Worm (Caenorhabditis elegans) whole organism, L4 larva: ENCODE data around the gene taf-3.
A peak's percentile ranks its signal among the peaks of the same experiment; 100 is the strongest.

Source experiments
- T26A8.4 ChIP-seq: fragments of 200-800 bp; sonication (Bioruptor generic); IDR thresholded peaks from 2 replicates; pipeline ENCODE4 v1.3.6; 2022; ENCODE audit warnings: missing genetic modification characterization, missing compliant biosample characterization
- Y105C5A.15 ChIP-seq: fragments of 200-800 bp; sonication (Bioruptor generic); IDR thresholded peaks from 2 replicates; pipeline ENCODE4 v1.3.6; 2022; ENCODE audit warnings: missing genetic modification characterization, missing compliant biosample characterization
- arid-1 ChIP-seq: fragments of 200-800 bp; sonication (Bioruptor generic); conservative IDR thresholded peaks from 2 replicates; pipeline ENCODE4 v1.3.6; 2022; ENCODE audit warnings: missing genetic modification reagents, missing genetic modification characterization, missing compliant biosample characterization
- ceh-28 ChIP-seq: fragments of 150-350 bp; optimal IDR thresholded peaks from 2 replicates; lab custom pipeline; 2014; ENCODE audit warnings: missing biosample characterization, missing genetic modification reagents, missing genetic modification characterization
- ceh-32 ChIP-seq: sonication (generic microtip); optimal IDR thresholded peaks from 2 replicates; lab custom pipeline; 2016; ENCODE audit warnings: mild to moderate bottlenecking, missing genetic modification characterization, missing compliant biosample characterization; ENCODE audit not compliant: poor library complexity
- ceh-44 ChIP-seq: fragments of 200-800 bp; sonication (Bioruptor generic); IDR thresholded peaks from 2 replicates; pipeline ENCODE4 v1.3.6; 2022; ENCODE audit warnings: missing genetic modification reagents, missing genetic modification characterization, missing compliant biosample characterization
- daf-16 ChIP-seq, 3 experiments: sonication (generic microtip); optimal IDR thresholded peaks; 2 replicates each; lab custom pipeline; 2016 to 2017; ENCODE audit warnings: missing genetic modification characterization in 3 of 3, missing genetic modification reagents in 3 of 3, mild to moderate bottlenecking in 2 of 3, missing compliant biosample characterization in 2 of 3, missing biosample characterization in 1 of 3, moderate library complexity in 1 of 3
- daf-8 ChIP-seq: fragments of 200-800 bp; sonication (Bioruptor generic); IDR thresholded peaks from 2 replicates; pipeline ENCODE4 v1.3.6; 2022; ENCODE audit warnings: missing genetic modification characterization, missing compliant biosample characterization
- dmd-9 ChIP-seq: fragments of 200-800 bp; sonication (Bioruptor generic); IDR thresholded peaks from 2 replicates; pipeline ENCODE4 v1.3.6; 2022; ENCODE audit warnings: missing genetic modification reagents, missing genetic modification characterization, missing compliant biosample characterization
- dpl-1 ChIP-seq: fragments of 150-350 bp; optimal IDR thresholded peaks from 2 replicates; lab custom pipeline; 2014; ENCODE audit warnings: missing biosample characterization, missing genetic modification reagents, missing genetic modification characterization
- hlh-11 ChIP-seq: fragments of 200-800 bp; sonication (Bioruptor generic); optimal IDR thresholded peaks from 2 replicates; lab custom pipeline; 2018; ENCODE audit warnings: mild to moderate bottlenecking, missing genetic modification characterization, missing compliant biosample characterization
- lin-1 ChIP-seq: fragments of 200-800 bp; sonication (Bioruptor generic); IDR thresholded peaks from 2 replicates; pipeline ENCODE4 v1.3.6; 2022; ENCODE audit warnings: missing genetic modification reagents, missing genetic modification characterization, missing compliant biosample characterization
- lin-13 ChIP-seq: fragments of 150-350 bp; optimal IDR thresholded peaks from 2 replicates; lab custom pipeline; 2014; ENCODE audit warnings: missing biosample characterization, missing genetic modification reagents, missing genetic modification characterization
- lin-39 ChIP-seq: fragments of 150-350 bp; optimal IDR thresholded peaks from 2 replicates; lab custom pipeline; 2014; ENCODE audit warnings: missing biosample characterization, missing genetic modification reagents, missing genetic modification characterization
- madf-5 ChIP-seq, 2 experiments: fragments of 200-800 bp; sonication (Bioruptor generic); IDR thresholded peaks; 2 replicates each; pipeline ENCODE4 v1.3.6; 2022; ENCODE audit warnings: missing compliant biosample characterization in 2 of 2, missing genetic modification characterization in 2 of 2
- mes-2 ChIP-seq: sonication (generic microtip); optimal IDR thresholded peaks from 2 replicates; lab custom pipeline; 2016; ENCODE audit warnings: missing genotype, mild to moderate bottlenecking, missing genetic modification characterization, missing compliant biosample characterization; ENCODE audit not compliant: poor library complexity, severe bottlenecking
- mxl-2 ChIP-seq: fragments of 200-800 bp; sonication (Bioruptor generic); conservative IDR thresholded peaks from 2 replicates; pipeline ENCODE4 v1.3.6; 2022; ENCODE audit warnings: missing genetic modification reagents, missing genetic modification characterization, missing compliant biosample characterization
- nhr-10 ChIP-seq: fragments of 150-350 bp; optimal IDR thresholded peaks from 2 replicates; lab custom pipeline; 2014; ENCODE audit warnings: missing biosample characterization, missing genetic modification characterization
- nhr-237 ChIP-seq: sonication (generic microtip); optimal IDR thresholded peaks from 2 replicates; lab custom pipeline; 2017; ENCODE audit warnings: missing biosample characterization, missing genetic modification characterization
- nhr-28 ChIP-seq: fragments of 150-350 bp; optimal IDR thresholded peaks from 2 replicates; lab custom pipeline; 2014; ENCODE audit warnings: missing biosample characterization, missing genetic modification characterization
- nhr-42 ChIP-seq: fragments of 200-800 bp; sonication (Bioruptor generic); IDR thresholded peaks from 2 replicates; pipeline ENCODE4 v1.3.6; 2022; ENCODE audit warnings: missing genetic modification characterization, missing compliant biosample characterization
- nhr-6 ChIP-seq: fragments of 150-350 bp; optimal IDR thresholded peaks from 2 replicates; lab custom pipeline; 2014; ENCODE audit warnings: missing biosample characterization, missing genetic modification characterization
- nhr-76 ChIP-seq: fragments of 150-350 bp; optimal IDR thresholded peaks from 2 replicates; lab custom pipeline; 2014; ENCODE audit warnings: missing biosample characterization, missing genetic modification characterization
- pqm-1 ChIP-seq: sonication (generic microtip); optimal IDR thresholded peaks from 2 replicates; lab custom pipeline; 2017; ENCODE audit warnings: missing biosample characterization, missing genetic modification characterization
- rbr-2 ChIP-seq: sonication (generic microtip); optimal IDR thresholded peaks from 2 replicates; lab custom pipeline; 2016; ENCODE audit warnings: missing genotype, missing genetic modification characterization, missing compliant biosample characterization
- set-16 ChIP-seq: fragments of 200-800 bp; sonication (Bioruptor generic); IDR thresholded peaks from 2 replicates; pipeline ENCODE4 v1.3.6; 2022; ENCODE audit warnings: missing genetic modification reagents, missing genetic modification characterization, missing compliant biosample characterization
- tra-1 ChIP-seq: fragments of 200-800 bp; sonication (Bioruptor generic); IDR thresholded peaks from 2 replicates; pipeline ENCODE4 v1.3.6; 2022; ENCODE audit warnings: missing genetic modification reagents, missing genetic modification characterization, missing compliant biosample characterization
- unc-62 ChIP-seq, 3 experiments: fragments of 150-350 bp in 1 of 3; sonication (generic microtip); optimal IDR thresholded peaks in 2 of 3; peaks in 1 of 3; 1 replicate in 1 of 3; 2 replicates in 2 of 3; lab custom pipeline; 2014 to 2017; ENCODE audit warnings: missing biosample characterization in 3 of 3, missing genetic modification characterization in 3 of 3, missing genetic modification reagents in 3 of 3, missing genotype in 1 of 3
- zag-1 ChIP-seq: fragments of 150-350 bp; optimal IDR thresholded peaks from 2 replicates; lab custom pipeline; 2014; ENCODE audit warnings: missing biosample characterization, missing genetic modification characterization
- zfp-3 ChIP-seq: fragments of 200-800 bp; sonication (Bioruptor generic); conservative IDR thresholded peaks from 2 replicates; pipeline ENCODE4 v1.3.6; 2022; ENCODE audit warnings: missing genetic modification reagents, missing genetic modification characterization, missing compliant biosample characterization

Gene taf-3

DNA sequence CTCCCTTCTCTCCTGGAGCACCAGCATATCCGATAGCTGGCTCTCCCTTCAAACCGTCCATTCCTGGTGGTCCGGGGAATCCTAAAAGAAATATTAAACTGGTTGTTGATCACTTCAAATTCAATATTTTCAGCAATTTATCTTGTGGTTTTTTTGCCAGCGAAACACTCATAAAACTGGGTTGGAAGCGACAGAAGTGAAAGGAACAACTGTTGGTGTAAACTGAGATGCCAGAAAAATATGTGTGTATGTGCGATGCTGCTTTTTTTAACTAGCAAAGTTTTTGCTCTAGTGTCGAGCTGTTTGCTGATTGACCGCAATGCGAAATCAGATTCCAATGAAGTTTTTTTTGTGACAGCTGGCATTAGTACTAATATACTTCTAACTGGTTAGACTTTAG, 55.0 kb downstream of the taf-3 start:
- no peak for TF ChIP-seq nhr-76 (tag; lab: Kevin White, UChicago)
- no peak for TF ChIP-seq zag-1 (tag; lab: Kevin White, UChicago)

DNA sequence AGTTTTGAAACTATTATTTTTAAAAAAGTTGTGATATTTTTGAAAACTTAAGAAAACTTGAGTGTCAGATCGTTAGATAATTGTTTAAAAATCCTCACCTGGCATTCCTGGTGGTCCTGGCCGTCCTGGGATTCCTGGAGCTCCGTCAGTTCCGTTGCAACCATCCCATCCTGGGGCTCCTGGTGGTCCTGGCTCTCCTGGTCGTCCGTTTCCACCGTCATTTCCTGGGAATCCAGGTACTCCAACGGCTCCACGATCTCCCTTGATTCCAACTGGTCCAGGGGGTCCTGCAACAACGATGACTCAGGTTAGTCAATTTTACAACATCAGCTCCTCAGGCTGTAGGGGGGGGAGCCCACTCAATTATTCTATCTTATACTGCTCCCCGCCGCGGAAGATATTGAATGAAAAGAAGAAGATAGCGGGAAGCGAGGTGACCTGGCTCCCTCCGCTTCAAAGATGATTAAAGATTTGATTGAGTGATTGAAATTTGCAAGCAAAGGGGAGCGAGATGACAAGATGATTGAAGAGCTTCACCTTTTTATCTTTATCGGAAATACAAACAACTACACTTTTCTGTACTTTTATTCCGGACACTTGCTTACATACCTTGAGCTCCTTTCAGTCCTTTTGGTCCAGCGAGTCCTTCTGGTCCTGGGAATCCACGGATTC, 55.6 kb downstream of the taf-3 start:
- no peak for TF ChIP-seq mxl-2 (GFP tag; lab: Robert Waterston, UW)
- 0 out of 2 replicates have a peak, but pooled peaks have one; percentile 26 for TF ChIP-seq Y105C5A.15 (GFP tag; lab: Robert Waterston, UW)
- peak; percentile 75 for TF ChIP-seq set-16 (GFP tag; lab: Robert Waterston, UW)
- TF ChIP-seq, all 104 proteins: peak for 2

DNA sequence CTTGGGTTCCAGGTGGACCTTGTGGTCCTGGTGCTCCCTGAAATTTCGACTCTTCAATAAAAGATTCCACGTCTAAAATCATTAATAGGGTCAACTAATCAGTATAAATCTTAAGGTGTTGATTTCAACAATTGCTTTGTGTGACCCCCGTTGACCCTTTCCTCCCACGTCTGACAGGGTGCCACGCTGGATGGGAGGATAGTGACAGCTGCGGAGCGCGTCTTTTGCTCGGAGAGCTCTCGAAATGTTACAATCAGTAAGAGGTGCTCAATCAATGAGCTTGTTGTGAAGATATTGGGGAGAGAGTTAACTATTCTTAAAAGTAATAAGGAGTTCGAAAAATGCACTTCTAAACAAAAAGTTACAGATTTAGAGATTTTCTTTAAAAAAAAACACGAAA, 56.1 kb downstream of the taf-3 start:
- TF ChIP-seq unc-62 (GFP tag; optimal IDR thresholded peaks at IDR 0.05 in 1 of 2; lab: Kevin White, UChicago): peak in 1 of 2 experiments; percentile 65
- no peak for TF ChIP-seq unc-62 (tag; optimal IDR thresholded peaks at IDR 0.05; lab: Kevin White, UChicago)
- no peak for TF ChIP-seq madf-5 (GFP tag; IDR thresholded peaks at IDR 0.05; lab: Robert Waterston, UW)
- TF ChIP-seq, all 104 proteins: peak for 1

DNA sequence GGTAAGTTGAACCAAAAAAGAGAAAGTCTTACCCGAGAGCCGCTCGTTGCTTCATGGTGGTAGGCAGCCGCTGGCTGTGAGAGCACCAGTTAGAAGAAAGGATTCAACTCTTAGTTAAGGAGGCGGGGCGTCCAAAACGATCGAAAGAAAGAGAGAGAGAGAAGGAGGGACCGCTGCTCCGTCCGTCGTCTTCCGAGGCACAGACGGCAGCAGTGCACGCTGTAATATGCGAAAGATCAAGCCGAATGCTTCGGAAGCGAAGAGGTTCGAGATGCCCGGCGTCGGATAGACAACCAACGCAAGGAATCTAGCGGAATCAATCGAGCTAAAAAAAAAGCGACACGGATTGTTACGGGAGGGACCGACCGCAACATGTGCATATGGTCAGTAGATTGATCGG, 57.0 kb downstream of the taf-3 start, which contains the start of gene let-2:
TSS of gene let-2 (minus strand) at position 68 of the 400 bp plus-strand sequence.
- no peak for TF ChIP-seq pqm-1 (tag; lab: Kevin White, UChicago)
- no peak for TF ChIP-seq ceh-28 (tag; lab: Kevin White, UChicago)
- TF ChIP-seq rbr-2 (tag; lab: Kevin White, UChicago): no peak
- no peak for TF ChIP-seq nhr-28 (tag; lab: Kevin White, UChicago)
- TF ChIP-seq nhr-237: no peak
- TF ChIP-seq hlh-11 (tag; lab: Kevin White, UChicago): peak; percentile 37
- peak; percentile 67 for TF ChIP-seq set-16 (GFP tag; lab: Robert Waterston, UW)
- no peak for TF ChIP-seq nhr-76 (tag; lab: Kevin White, UChicago)
- TF ChIP-seq nhr-42 (GFP tag; lab: Robert Waterston, UW): no peak
- TF ChIP-seq tra-1 (GFP tag; lab: Robert Waterston, UW): 0 out of 2 replicates have a peak, but pooled peaks have one; percentile 16

DNA sequence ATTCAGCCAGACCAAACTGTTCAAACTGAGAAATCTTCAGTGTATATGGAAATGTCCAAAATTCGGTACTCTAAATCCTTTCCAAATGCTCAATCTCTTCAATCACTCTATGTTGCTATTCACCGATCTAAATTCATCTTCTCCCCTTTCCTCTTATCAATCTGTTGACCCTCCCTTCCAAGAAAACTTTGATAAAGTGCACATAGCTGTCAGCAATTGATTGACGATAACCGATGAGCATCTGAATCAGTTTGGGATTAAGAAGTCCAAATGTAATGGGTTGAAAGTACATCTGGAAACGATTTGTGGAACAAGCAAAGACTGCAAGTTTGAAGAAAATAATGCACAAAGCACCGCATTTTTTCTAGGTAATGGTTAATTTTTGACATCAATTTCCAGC, 57.7 kb downstream of the taf-3 start:
- TF ChIP-seq dmd-9 (GFP tag; lab: Robert Waterston, UW) (no peak), ceh-44 (GFP tag; lab: Robert Waterston, UW) (no peak), zfp-3 (GFP tag; lab: Robert Waterston, UW) (no peak), nhr-10 (tag; lab: Kevin White, UChicago) (no peak), nhr-237 (no peak), lin-1 (GFP tag; lab: Robert Waterston, UW) (no peak), arid-1 (GFP tag; lab: Robert Waterston, UW) (no peak), lin-39 (tag; lab: Kevin White, UChicago) (no peak), ceh-32 (tag; lab: Kevin White, UChicago) (no peak), lin-13 (GFP tag; lab: Kevin White, UChicago) (no peak), mes-2 (tag; lab: Kevin White, UChicago) (no peak)

DNA sequence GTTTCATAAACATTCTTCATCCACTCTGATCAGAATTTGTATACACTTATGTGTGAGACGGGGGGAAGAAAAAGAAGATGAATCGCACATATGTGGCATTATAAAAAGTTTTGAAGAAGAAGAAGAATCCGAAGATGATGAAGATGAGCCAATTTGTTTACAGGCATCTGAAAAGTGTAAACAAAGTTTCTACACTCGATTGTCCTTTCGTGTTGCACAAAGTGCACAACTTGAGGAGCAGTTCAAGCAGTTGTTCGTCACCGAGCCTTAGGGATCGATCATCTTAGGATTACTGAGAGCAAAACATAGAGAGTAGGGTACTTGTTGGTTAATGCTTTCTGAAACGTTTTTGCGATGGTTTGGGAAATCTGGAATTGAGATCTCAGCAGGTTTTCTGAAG, 58.9 kb downstream of the taf-3 start:
- TF ChIP-seq nhr-28 (tag; lab: Kevin White, UChicago): no peak
- TF ChIP-seq nhr-6 (tag; lab: Kevin White, UChicago): no peak
- TF ChIP-seq nhr-10 (tag; lab: Kevin White, UChicago): no peak
- no peak for TF ChIP-seq daf-8 (GFP tag; lab: Robert Waterston, UW)
- TF ChIP-seq T26A8.4: no peak
- TF ChIP-seq daf-16 (GFP tag; optimal IDR thresholded peaks at IDR 0.05; lab: Kevin White, UChicago): peak in 1 of 2 experiments; percentile 57
- no peak for TF ChIP-seq daf-16 (tag; optimal IDR thresholded peaks at IDR 0.05; lab: Kevin White, UChicago)
- TF ChIP-seq dpl-1: no peak
